Worm (Caenorhabditis elegans) whole organism, late embryonic: ENCODE results near the gene acox-3.

Experiments used
- K02D7.2 ChIP-seq: sonication (generic microtip); optimal IDR thresholded peaks from 2 replicates; lab custom pipeline; 2017; ENCODE audit warnings: mild to moderate bottlenecking, missing genetic modification characterization, missing compliant biosample characterization
- K09A11.1 ChIP-seq: sonication (generic microtip); optimal IDR thresholded peaks from 2 replicates; lab custom pipeline; 2017; ENCODE audit warnings: antibody characterized with exemption, mild to moderate bottlenecking, missing genetic modification characterization, missing compliant biosample characterization; ENCODE audit not compliant: insufficient read depth
- Y22D7AL.16 ChIP-seq: sonication (generic microtip); optimal IDR thresholded peaks from 2 replicates; lab custom pipeline; 2016; ENCODE audit warnings: missing genetic modification characterization, missing compliant biosample characterization
- ama-1 ChIP-seq: fragments of 150-350 bp; optimal IDR thresholded peaks from 2 replicates; lab custom pipeline; 2014
- ceh-24 ChIP-seq: sonication (generic microtip); optimal IDR thresholded peaks from 2 replicates; lab custom pipeline; 2016; ENCODE audit warnings: mild to moderate bottlenecking, missing genetic modification characterization, missing compliant biosample characterization
- ceh-31 ChIP-seq: sonication (generic microtip); optimal IDR thresholded peaks from 2 replicates; lab custom pipeline; 2016; ENCODE audit warnings: missing genetic modification characterization, missing compliant biosample characterization
- ceh-34 ChIP-seq: sonication (generic microtip); optimal IDR thresholded peaks from 2 replicates; lab custom pipeline; 2016; ENCODE audit warnings: mild to moderate bottlenecking, missing genetic modification characterization, missing compliant biosample characterization
- ceh-48 ChIP-seq: sonication (generic microtip); optimal IDR thresholded peaks from 2 replicates; lab custom pipeline; 2016; ENCODE audit warnings: missing genetic modification characterization, inconsistent platforms, missing compliant biosample characterization
- ceh-9 ChIP-seq: sonication (generic microtip); optimal IDR thresholded peaks from 2 replicates; lab custom pipeline; 2016; ENCODE audit warnings: mild to moderate bottlenecking, missing genetic modification characterization, inconsistent platforms, missing compliant biosample characterization
- che-1 ChIP-seq: sonication (generic microtip); optimal IDR thresholded peaks from 2 replicates; lab custom pipeline; 2016; ENCODE audit warnings: mild to moderate bottlenecking, missing genetic modification characterization, missing compliant biosample characterization
- elt-2 ChIP-seq: sonication (generic microtip); optimal IDR thresholded peaks from 2 replicates; lab custom pipeline; 2016; ENCODE audit warnings: missing genetic modification reagents, missing genetic modification characterization, missing compliant biosample characterization
- eyg-1 ChIP-seq: sonication (generic microtip); optimal IDR thresholded peaks from 2 replicates; lab custom pipeline; 2016; ENCODE audit warnings: missing genotype, missing genetic modification characterization, missing compliant biosample characterization
- fkh-10 ChIP-seq: fragments of 150-350 bp; optimal IDR thresholded peaks from 2 replicates; lab custom pipeline; 2014; ENCODE audit warnings: missing biosample characterization, missing genetic modification reagents, missing genetic modification characterization
- fkh-6 ChIP-seq: sonication (generic microtip); optimal IDR thresholded peaks from 2 replicates; lab custom pipeline; 2016; ENCODE audit warnings: missing genetic modification characterization, missing compliant biosample characterization
- gmeb-2 ChIP-seq: sonication (generic microtip); optimal IDR thresholded peaks from 2 replicates; lab custom pipeline; 2016; ENCODE audit warnings: missing genetic modification characterization, inconsistent platforms, missing compliant biosample characterization
- hlh-30 ChIP-seq: sonication (generic microtip); optimal IDR thresholded peaks from 2 replicates; lab custom pipeline; 2017; ENCODE audit warnings: antibody characterized with exemption, missing genetic modification characterization, missing compliant biosample characterization; ENCODE audit not compliant: insufficient read depth
- mec-3 ChIP-seq: sonication (generic microtip); optimal IDR thresholded peaks from 2 replicates; lab custom pipeline; 2016; ENCODE audit warnings: borderline replicate concordance, missing genetic modification characterization, missing compliant biosample characterization
- nfya-1 ChIP-seq: sonication (generic microtip); optimal IDR thresholded peaks from 2 replicates; lab custom pipeline; 2017; ENCODE audit warnings: missing genetic modification characterization, mild to moderate bottlenecking, missing compliant biosample characterization, antibody characterized with exemption, moderate library complexity
- npax-4 ChIP-seq: sonication (generic microtip); optimal IDR thresholded peaks from 2 replicates; lab custom pipeline; 2016; ENCODE audit warnings: missing genetic modification characterization, missing compliant biosample characterization
- pag-3 ChIP-seq: sonication (generic microtip); optimal IDR thresholded peaks from 2 replicates; lab custom pipeline; 2016; ENCODE audit warnings: missing compliant biosample characterization, missing genetic modification characterization, borderline replicate concordance
- pat-9 ChIP-seq: fragments of 200-800 bp; sonication (Bioruptor generic); optimal IDR thresholded peaks from 2 replicates; lab custom pipeline; 2018; ENCODE audit warnings: mild to moderate bottlenecking, missing genetic modification characterization, moderate library complexity, missing compliant biosample characterization
- pha-4 ChIP-seq: fragments of 150-350 bp; optimal IDR thresholded peaks from 2 replicates; lab custom pipeline; 2018; ENCODE audit warnings: missing biosample characterization, missing genetic modification reagents, missing genetic modification characterization
- pqm-1 ChIP-seq: sonication (generic microtip); optimal IDR thresholded peaks from 2 replicates; lab custom pipeline; 2016; ENCODE audit warnings: missing genetic modification characterization, missing compliant biosample characterization
- ref-2 ChIP-seq: sonication (generic microtip); optimal IDR thresholded peaks from 2 replicates; lab custom pipeline; 2016; ENCODE audit warnings: missing genetic modification characterization, missing compliant biosample characterization
- rnt-1 ChIP-seq: sonication (generic microtip); optimal IDR thresholded peaks from 2 replicates; lab custom pipeline; 2016; ENCODE audit warnings: missing genetic modification characterization, missing compliant biosample characterization
- sdc-2 ChIP-seq: sonication (generic microtip); optimal IDR thresholded peaks from 2 replicates; lab custom pipeline; 2016; ENCODE audit warnings: missing genotype, missing genetic modification characterization, missing compliant biosample characterization
- tbx-7 ChIP-seq: sonication (generic microtip); optimal IDR thresholded peaks from 2 replicates; lab custom pipeline; 2016; ENCODE audit warnings: missing genotype, missing genetic modification characterization, missing compliant biosample characterization
- ttx-3 ChIP-seq: sonication (generic microtip); optimal IDR thresholded peaks from 2 replicates; lab custom pipeline; 2016; ENCODE audit warnings: missing genetic modification reagents, missing genetic modification characterization, missing compliant biosample characterization

The acox-3 gene

DNA sequence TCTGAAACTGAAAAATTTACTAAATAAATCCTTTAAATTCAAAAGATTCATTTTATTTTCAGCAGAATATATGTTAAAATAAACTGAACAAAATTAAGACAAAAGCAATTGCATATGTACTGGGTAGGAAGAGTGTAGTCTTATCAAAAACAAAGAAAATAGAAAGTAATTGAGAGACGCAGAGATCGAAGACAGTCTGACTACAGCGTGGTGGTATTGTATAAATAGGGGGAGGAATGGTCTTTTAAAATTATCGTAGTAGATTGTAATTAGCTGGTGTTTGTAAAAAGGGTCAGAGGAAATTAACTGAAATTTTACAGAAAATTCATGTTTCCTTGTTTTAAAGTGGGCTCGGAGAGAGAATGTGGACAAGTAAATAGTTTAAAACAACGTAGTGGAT lies at the start of gene acox-3:
Gene acox-3 (minus strand): TSS at position 7 of the 400 bp plus-strand sequence.
- TF ChIP-seq eyg-1 (tag; lab: Kevin White, UChicago): no peak
- TF ChIP-seq mec-3 (tag; lab: Kevin White, UChicago): no peak
- TF ChIP-seq K02D7.2 (tag; lab: Kevin White, UChicago): no peak
- no peak for TF ChIP-seq Y22D7AL.16 (tag; lab: Kevin White, UChicago)
- TF ChIP-seq ceh-48 (tag; lab: Kevin White, UChicago): no peak
- TF ChIP-seq elt-2 (tag; lab: Kevin White, UChicago): peak; percentile 22
- TF ChIP-seq hlh-30 (tag; lab: Kevin White, UChicago): no peak
- TF ChIP-seq, all 69 proteins: peak for 1

DNA sequence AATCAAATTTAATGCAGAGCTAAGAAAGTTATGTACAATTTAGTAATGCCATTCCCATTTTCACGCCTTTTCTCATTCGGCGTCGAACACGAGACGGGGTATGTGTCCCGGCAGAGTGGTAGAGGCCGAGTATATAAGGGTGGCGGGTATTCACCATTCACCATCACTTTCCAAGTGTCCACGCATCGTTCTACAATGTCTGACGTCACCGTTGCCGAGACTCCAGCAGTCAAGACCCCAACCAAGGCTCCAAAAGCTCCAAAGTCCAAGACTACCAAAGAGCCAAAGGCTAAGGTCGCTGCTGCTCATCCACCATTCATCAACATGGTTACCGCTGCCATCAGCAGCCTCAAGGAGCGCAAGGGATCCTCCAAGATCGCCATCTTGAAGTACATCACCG lies 45.8 kb upstream of the acox-3 start, which contains the start of gene hil-2:
Gene hil-2 (plus strand): TSS at position 160 of the 400 bp plus-strand sequence.
- TF ChIP-seq ceh-31 (tag; lab: Kevin White, UChicago) (peak; percentile 53), ref-2 (tag; lab: Kevin White, UChicago) (no peak), che-1 (tag; lab: Kevin White, UChicago) (no peak), fkh-6 (tag; lab: Kevin White, UChicago) (no peak), ceh-34 (tag; lab: Kevin White, UChicago) (no peak), elt-2 (tag; lab: Kevin White, UChicago) (peak; percentile 26), ama-1 (peak; percentile 34), rnt-1 (tag; lab: Kevin White, UChicago) (no peak)

DNA sequence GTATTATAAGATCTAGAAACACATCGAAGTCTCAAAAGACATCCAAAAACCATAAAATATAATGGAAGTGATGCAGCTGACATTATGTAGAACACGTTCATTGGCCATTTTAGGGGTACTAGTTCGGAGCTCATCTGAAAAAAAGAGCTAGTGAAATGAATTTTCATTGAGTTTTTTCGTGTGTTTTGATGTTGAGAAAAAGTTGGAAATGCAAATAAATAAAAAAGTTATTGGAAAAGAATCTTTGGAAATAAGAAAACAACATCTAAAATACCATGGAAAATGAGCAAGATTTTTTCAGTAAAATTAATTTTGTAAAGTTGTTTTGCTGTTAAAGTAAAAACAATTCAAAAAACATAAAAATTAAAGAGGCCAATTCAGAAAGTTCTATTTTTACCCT lies 42.4 kb upstream of the acox-3 start, which contains the start of gene srv-24:
Gene srv-24 (minus strand): TSS at position 101 of the 400 bp plus-strand sequence.
- no peak for TF ChIP-seq pag-3 (tag; lab: Kevin White, UChicago)
- TF ChIP-seq ceh-24 (tag; lab: Kevin White, UChicago): no peak
- TF ChIP-seq ttx-3: no peak
- no peak for TF ChIP-seq ceh-9 (tag; lab: Kevin White, UChicago)
- no peak for TF ChIP-seq tbx-7 (tag; lab: Kevin White, UChicago)
- TF ChIP-seq ceh-34 (tag; lab: Kevin White, UChicago): no peak
- TF ChIP-seq ama-1: no peak
- TF ChIP-seq pat-9 (tag; lab: Kevin White, UChicago): no peak
- TF ChIP-seq gmeb-2 (tag; lab: Kevin White, UChicago): no peak
- no peak for TF ChIP-seq fkh-6 (tag; lab: Kevin White, UChicago)
- no peak for TF ChIP-seq K09A11.1 (tag; lab: Kevin White, UChicago)
- no peak for TF ChIP-seq sdc-2 (tag; lab: Kevin White, UChicago)
- TF ChIP-seq npax-4 (tag; lab: Kevin White, UChicago): no peak
- no peak for TF ChIP-seq pha-4 (tag; lab: Kevin White, UChicago)
- TF ChIP-seq, all 69 proteins: peak for 0

DNA sequence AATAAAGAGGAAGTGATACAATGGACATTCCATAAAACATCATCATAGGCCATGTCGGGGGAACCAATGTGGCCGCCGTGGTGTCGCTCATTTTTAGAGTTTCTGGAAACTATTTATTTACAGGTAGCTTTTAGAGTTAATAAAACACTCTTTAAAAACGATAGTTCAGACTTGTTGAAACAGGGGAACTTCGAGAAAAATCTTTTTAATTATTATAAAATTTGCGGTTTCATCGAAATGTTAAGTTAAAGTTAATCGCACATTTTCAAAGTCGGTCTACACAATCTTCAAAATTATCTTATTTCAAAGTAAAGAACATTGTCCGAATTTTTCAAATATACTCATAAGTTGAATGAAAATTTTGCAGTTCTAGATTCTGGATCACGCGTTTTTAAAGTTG lies 36.0 kb upstream of the acox-3 start, which contains the start of gene ops-1:
Gene ops-1 (minus strand): TSS at position 101 of the 400 bp plus-strand sequence.
- no peak for TF ChIP-seq ref-2 (tag; lab: Kevin White, UChicago)

DNA sequence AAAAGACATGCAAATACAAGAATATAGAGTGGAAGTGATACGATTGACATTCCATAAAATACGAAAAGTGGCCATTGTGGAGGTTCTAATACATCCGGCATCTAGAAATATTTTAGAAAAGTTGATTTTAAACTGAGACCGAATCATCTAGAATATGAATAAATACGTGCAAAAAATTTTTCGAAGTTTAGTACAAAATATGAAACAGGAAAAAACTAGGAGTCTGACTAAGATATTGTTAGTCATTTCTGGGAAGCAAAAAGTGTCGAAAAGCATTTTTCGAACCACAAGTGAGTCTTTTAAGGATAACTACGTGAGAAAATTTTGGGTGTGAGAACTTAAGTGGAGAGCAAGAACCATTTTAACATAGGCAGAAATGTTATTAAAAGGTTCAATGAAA lies 33.9 kb upstream of the acox-3 start, which contains the start of gene srv-32:
Gene srv-32 (minus strand): TSS at position 101 of the 400 bp plus-strand sequence.
- TF ChIP-seq fkh-10 (no peak), K09A11.1 (tag; lab: Kevin White, UChicago) (no peak)
- TF ChIP-seq, all 69 proteins: peak for 0

DNA sequence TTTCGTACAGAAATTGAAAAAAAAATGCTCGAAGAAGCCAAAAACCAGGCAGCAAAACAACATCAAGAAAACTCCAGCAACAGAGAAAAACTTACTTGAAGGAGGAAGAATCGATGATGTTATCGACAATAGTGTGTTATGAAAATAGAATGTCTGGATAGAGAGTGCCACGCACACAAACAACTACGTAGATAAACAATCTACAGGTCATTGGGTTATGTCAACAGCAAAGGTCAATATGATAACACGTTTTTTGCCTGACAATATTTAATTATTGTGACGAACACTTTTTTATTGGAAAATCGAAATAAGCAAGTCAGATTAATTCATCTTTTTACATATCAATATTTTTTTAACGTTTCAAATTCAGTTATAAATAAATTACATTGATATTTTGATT lies 31.1 kb upstream of the acox-3 start, which contains the start of gene sams-5:
Gene sams-5 (minus strand): TSS at position 131 of the 400 bp plus-strand sequence.
- TF ChIP-seq elt-2 (tag; lab: Kevin White, UChicago) (peak; percentile 58), nfya-1 (tag; lab: Kevin White, UChicago) (no peak), tbx-7 (tag; lab: Kevin White, UChicago) (no peak), pqm-1 (tag; lab: Kevin White, UChicago) (no peak), sdc-2 (tag; lab: Kevin White, UChicago) (no peak), che-1 (tag; lab: Kevin White, UChicago) (no peak)
